Worm (Caenorhabditis elegans) whole organism, mixed stage, embryonic: ENCODE measurements around the gene fbxc-25.

ENCODE experiments used
- M03D4.4 ChIP-seq: sonication (generic microtip); optimal IDR thresholded peaks from 2 replicates; lab custom pipeline; 2017; ENCODE audit warnings: mild to moderate bottlenecking, missing genetic modification characterization, missing compliant biosample characterization
- blmp-1 ChIP-seq: fragments of 150-350 bp; optimal IDR thresholded peaks from 2 replicates; lab custom pipeline; 2014; ENCODE audit warnings: missing biosample characterization, missing genetic modification characterization
- ceh-39 ChIP-seq: fragments of 150-350 bp; optimal IDR thresholded peaks from 2 replicates; lab custom pipeline; 2014; ENCODE audit warnings: missing biosample characterization, missing genetic modification characterization
- ceh-43 ChIP-seq: fragments of 200-800 bp; sonication (Bioruptor generic); optimal IDR thresholded peaks from 2 replicates; lab custom pipeline; 2018; ENCODE audit warnings: mild to moderate bottlenecking, missing genetic modification characterization, moderate library complexity, missing compliant biosample characterization
- ceh-83 ChIP-seq: fragments of 200-800 bp; sonication (Bioruptor generic); optimal IDR thresholded peaks from 2 replicates; lab custom pipeline; 2018; ENCODE audit warnings: mild to moderate bottlenecking, missing genetic modification characterization, missing compliant biosample characterization
- ces-1 ChIP-seq: fragments of 150-350 bp; optimal IDR thresholded peaks from 2 replicates; lab custom pipeline; 2014; ENCODE audit warnings: missing biosample characterization, missing genetic modification reagents, missing genetic modification characterization
- drap-1 ChIP-seq: fragments of 200-800 bp; sonication (Bioruptor generic); optimal IDR thresholded peaks from 3 replicates; lab custom pipeline; 2018; ENCODE audit warnings: mild to moderate bottlenecking, missing genetic modification characterization, missing compliant biosample characterization
- flh-1 ChIP-seq: fragments of 200-800 bp; sonication (Bioruptor generic); optimal IDR thresholded peaks from 2 replicates; lab custom pipeline; 2018; ENCODE audit warnings: mild to moderate bottlenecking, missing genetic modification characterization, moderate library complexity, missing compliant biosample characterization
- ham-2 ChIP-seq: fragments of 200-800 bp; sonication (Bioruptor generic); optimal IDR thresholded peaks from 2 replicates; lab custom pipeline; 2018; ENCODE audit warnings: mild to moderate bottlenecking, missing genetic modification characterization, missing compliant biosample characterization
- hlh-1 ChIP-seq: fragments of 150-350 bp; optimal IDR thresholded peaks from 2 replicates; lab custom pipeline; 2014; ENCODE audit warnings: missing biosample characterization, missing genetic modification reagents, missing genetic modification characterization
- lin-13 ChIP-seq: fragments of 150-350 bp; optimal IDR thresholded peaks from 2 replicates; lab custom pipeline; 2014; ENCODE audit warnings: missing biosample characterization, missing genetic modification characterization
- lin-32 ChIP-seq: fragments of 200-800 bp; sonication (Bioruptor generic); optimal IDR thresholded peaks from 2 replicates; lab custom pipeline; 2018; ENCODE audit warnings: mild to moderate bottlenecking, missing genetic modification characterization, missing compliant biosample characterization
- lsy-2 ChIP-seq: fragments of 150-350 bp; optimal IDR thresholded peaks from 2 replicates; lab custom pipeline; 2014; ENCODE audit warnings: missing biosample characterization, missing genetic modification characterization
- mep-1 ChIP-seq: fragments of 150-350 bp; optimal IDR thresholded peaks from 2 replicates; lab custom pipeline; 2017; ENCODE audit warnings: missing biosample characterization, missing genetic modification reagents, missing genetic modification characterization, inconsistent platforms
- mls-2 ChIP-seq: sonication (generic microtip); optimal IDR thresholded peaks from 2 replicates; lab custom pipeline; 2016; ENCODE audit warnings: mild to moderate bottlenecking, missing genetic modification characterization, moderate library complexity, missing compliant biosample characterization
- nhr-2 ChIP-seq: fragments of 150-350 bp; optimal IDR thresholded peaks from 2 replicates; lab custom pipeline; 2014; ENCODE audit warnings: missing biosample characterization, missing genetic modification characterization
- nhr-28 ChIP-seq: fragments of 150-350 bp; optimal IDR thresholded peaks from 2 replicates; lab custom pipeline; 2014; ENCODE audit warnings: missing biosample characterization, missing genetic modification characterization
- nhr-76 ChIP-seq: sonication (generic microtip); optimal IDR thresholded peaks from 2 replicates; lab custom pipeline; 2017; ENCODE audit warnings: missing biosample characterization, missing genetic modification characterization
- pha-4 ChIP-seq: fragments of 150-350 bp; optimal IDR thresholded peaks from 2 replicates; lab custom pipeline; 2018; ENCODE audit warnings: missing biosample characterization, missing genetic modification reagents, missing genetic modification characterization
- sptf-1 ChIP-seq: sonication (generic microtip); optimal IDR thresholded peaks from 2 replicates; lab custom pipeline; 2017; ENCODE audit warnings: mild to moderate bottlenecking, missing genetic modification characterization, moderate library complexity, missing compliant biosample characterization
- unc-39 ChIP-seq: fragments of 150-350 bp; optimal IDR thresholded peaks from 2 replicates; lab custom pipeline; 2014; ENCODE audit warnings: missing biosample characterization, missing genetic modification characterization
- unc-62 ChIP-seq: fragments of 150-350 bp; optimal IDR thresholded peaks from 2 replicates; lab custom pipeline; 2014; ENCODE audit warnings: missing biosample characterization, missing genetic modification reagents, missing genetic modification characterization
- zip-8 ChIP-seq: fragments of 150-350 bp; optimal IDR thresholded peaks from 2 replicates; lab custom pipeline; 2014; ENCODE audit warnings: missing biosample characterization, missing genetic modification characterization
- ztf-11 ChIP-seq: fragments of 150-350 bp; optimal IDR thresholded peaks from 2 replicates; lab custom pipeline; 2014; ENCODE audit warnings: missing biosample characterization, missing genetic modification characterization

The fbxc-25 gene

DNA sequence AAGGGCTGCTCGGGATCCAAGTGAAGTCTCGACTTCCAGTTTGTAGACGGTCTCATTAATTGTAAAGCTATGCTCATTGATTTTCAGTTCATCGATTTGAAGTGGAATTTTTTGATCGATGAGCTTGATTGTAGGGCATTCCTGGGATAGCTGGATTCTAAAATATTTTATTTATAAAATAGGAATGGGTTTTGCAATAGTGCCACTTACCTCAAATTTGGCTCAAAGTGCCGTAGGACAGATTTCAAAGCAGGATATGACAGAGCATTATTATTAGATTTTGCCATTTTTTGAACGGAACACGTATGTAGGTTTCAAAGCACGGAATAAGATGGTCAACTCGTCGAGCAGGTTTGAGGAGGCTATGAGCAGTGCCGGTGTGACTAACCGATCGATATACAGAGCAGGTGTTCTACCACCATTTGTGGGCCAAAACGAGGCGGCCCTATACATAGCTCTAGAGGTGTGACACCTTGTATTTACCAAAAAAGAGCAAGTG, at the start of gene fbxc-25:
fbxc-25 (minus strand) TSS at position 449 of the 499 bp plus-strand sequence.
- TF ChIP-seq lin-32 (GFP tag; lab: Kevin White, UChicago) (no peak), nhr-2 (tag; lab: Kevin White, UChicago) (no peak)

DNA sequence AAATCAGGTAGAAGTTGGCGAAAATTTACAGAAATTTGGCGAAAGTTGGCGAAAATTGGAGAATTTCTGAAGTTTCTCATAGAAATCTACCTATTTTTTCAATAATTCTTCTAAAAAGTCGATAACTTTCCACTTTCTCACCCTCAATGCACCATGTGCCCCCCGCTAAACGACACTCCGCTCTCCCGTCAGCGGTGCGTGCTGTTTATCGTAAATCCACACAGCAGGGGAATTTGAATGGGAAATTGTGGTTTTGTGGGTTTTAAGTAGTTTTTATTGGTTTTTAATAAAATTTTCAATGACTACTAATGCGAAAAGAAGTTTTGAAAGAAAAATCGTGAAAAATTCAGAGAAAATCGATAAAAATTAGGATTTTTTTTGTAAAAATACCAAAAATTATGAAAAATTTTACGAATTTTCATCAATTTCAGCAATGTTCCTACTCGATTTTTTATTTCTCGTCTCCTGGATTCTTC, 46.0 kb upstream of the fbxc-25 start, which contains the start of gene F43C11.6:
F43C11.6 (plus strand) TSS at position 426 of the 476 bp plus-strand sequence.
- peak; percentile 8 for TF ChIP-seq mep-1
- TF ChIP-seq lsy-2 (tag; lab: Kevin White, UChicago), result peak; percentile 20
- TF ChIP-seq ceh-43 (GFP tag; lab: Kevin White, UChicago), result no peak
- peak; percentile 41 for TF ChIP-seq lin-13 (tag; lab: Kevin White, UChicago)
- peak; percentile 13 for TF ChIP-seq hlh-1
- TF ChIP-seq ceh-39, result peak; percentile 26
- no peak for TF ChIP-seq mls-2 (tag; lab: Kevin White, UChicago)

DNA sequence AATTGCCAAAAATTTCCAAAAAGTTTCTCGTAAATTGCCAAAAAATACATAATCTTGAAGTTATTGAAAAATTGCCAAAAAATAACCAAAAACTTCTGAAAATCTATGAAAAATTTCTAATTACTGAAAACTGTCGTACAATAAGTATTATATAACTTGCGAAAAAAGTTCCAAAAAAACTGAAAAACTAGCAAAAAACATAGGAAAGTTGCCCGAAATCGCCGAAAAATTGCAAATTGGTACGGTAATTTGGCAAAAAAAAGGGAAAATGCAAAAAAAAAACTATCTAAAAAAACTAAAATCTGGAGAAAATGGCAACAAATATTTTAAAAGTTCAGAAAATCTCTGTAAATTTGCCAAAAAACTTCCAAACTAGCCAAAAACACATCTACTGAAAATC, 45.5 kb upstream of the fbxc-25 start, which contains the start of gene enri-1:
enri-1 (minus strand) TSS at position 101 of the 400 bp plus-strand sequence.
- TF ChIP-seq unc-39 (tag; lab: Kevin White, UChicago) (no peak), lsy-2 (tag; lab: Kevin White, UChicago) (no peak)

DNA sequence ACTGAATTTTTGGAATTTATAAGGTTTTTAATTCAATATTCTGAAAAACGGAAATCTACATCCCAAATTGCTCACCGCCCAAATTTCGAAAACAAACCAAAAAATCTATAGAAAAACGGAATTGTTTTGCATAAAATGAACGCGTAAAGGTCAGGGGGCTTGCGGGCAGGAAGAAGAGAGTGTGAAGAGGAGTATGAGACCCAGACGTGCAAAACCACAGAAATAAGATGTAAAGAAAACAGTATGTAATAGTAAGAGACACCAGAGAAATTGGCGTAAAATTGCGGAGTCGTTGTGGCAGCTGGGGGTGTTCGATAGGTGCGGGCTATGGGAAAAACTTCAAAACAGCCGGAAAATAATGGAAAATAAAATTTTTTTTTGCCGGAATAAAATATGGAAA, 44.9 kb upstream of the fbxc-25 start:
- TF ChIP-seq hlh-1, result peak; percentile 37
- TF ChIP-seq ces-1 (GFP tag; lab: Kevin White, UChicago), result peak; percentile 26
- TF ChIP-seq pha-4 (tag; lab: Kevin White, UChicago), result no peak

DNA sequence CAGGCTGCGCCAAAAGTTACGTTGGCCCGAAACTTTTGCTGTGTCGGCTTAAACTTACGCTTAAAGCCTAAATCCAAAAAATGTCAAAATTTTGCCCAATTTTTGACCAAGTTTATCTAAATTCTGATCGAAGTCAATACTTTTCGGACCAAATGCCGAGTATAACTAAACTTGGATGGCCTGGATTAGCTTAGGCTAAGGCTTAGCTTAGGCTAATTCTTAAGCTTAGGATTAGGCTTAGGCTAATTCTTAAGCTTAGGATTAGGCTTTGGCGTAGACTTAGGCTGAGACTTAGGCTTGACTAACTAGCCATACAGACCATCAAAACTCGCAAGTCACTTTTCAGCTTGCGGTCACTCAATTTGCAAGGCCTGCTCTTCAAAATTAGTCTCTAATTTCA, 40.1 kb upstream of the fbxc-25 start:
- TF ChIP-seq ceh-43 (GFP tag; lab: Kevin White, UChicago) (no peak), ces-1 (GFP tag; lab: Kevin White, UChicago) (no peak), ztf-11 (tag; lab: Kevin White, UChicago) (no peak), ham-2 (peak; percentile 12)

DNA sequence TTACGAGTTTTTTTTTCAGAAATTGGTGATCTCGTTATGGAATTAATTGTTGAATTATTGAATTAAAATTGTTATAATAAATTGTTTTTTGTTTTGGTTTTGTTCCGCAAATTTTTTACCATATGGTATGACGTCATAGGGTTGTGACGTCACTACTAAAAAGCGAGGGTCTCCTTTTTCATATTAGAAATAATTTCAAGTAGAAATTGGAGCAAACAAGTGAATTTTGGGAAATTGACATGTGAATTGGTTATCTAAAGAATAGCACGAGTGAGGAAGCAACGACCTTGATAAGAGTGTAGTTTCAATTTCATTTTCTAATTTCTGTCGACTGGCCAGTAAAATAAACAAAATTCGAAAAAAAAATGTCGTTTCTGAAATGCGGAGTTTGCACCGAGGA, 39.5 kb upstream of the fbxc-25 start, which contains the start of gene F43C11.7:
F43C11.7 (plus strand) TSS at position 326 of the 400 bp plus-strand sequence.
- TF ChIP-seq mep-1, result no peak
- TF ChIP-seq zip-8 (tag; lab: Kevin White, UChicago), result peak; percentile 98

DNA sequence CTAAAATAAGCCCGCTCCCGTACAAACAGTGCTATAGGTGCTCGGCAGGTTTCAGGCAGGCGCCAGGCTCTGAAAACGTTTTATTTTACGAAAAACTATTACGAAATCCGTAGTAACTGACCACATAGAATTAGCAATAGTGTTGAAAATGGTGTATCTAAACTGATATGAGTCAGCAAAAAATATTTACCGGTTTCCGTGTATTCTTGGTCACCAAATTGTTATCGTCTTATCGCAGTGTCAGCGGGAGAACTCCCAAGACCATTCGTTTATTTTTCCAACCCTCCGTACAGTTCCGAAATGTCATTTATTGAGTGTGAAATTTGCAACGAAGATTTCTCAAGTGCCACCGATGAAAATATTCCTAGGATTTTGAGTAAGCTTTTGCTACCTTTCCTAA, 36.2 kb upstream of the fbxc-25 start, which contains the start of gene F43C11.8:
F43C11.8 (plus strand) TSS at position 301 of the 400 bp plus-strand sequence.
- no peak for TF ChIP-seq nhr-76 (tag; lab: Kevin White, UChicago)
- no peak for TF ChIP-seq nhr-28 (tag; lab: Kevin White, UChicago)
- no peak for TF ChIP-seq drap-1 (GFP tag; lab: Kevin White, UChicago)
- TF ChIP-seq M03D4.4 (tag; lab: Kevin White, UChicago), result no peak
- TF ChIP-seq flh-1 (GFP tag; lab: Kevin White, UChicago), result no peak
- TF ChIP-seq mep-1, result no peak
- TF ChIP-seq hlh-1, result no peak
- TF ChIP-seq lin-13 (tag; lab: Kevin White, UChicago), result no peak
- TF ChIP-seq blmp-1 (tag; lab: Kevin White, UChicago), result no peak
- TF ChIP-seq sptf-1 (tag; lab: Kevin White, UChicago), result no peak
- no peak for TF ChIP-seq unc-62 (GFP tag; lab: Kevin White, UChicago)

DNA sequence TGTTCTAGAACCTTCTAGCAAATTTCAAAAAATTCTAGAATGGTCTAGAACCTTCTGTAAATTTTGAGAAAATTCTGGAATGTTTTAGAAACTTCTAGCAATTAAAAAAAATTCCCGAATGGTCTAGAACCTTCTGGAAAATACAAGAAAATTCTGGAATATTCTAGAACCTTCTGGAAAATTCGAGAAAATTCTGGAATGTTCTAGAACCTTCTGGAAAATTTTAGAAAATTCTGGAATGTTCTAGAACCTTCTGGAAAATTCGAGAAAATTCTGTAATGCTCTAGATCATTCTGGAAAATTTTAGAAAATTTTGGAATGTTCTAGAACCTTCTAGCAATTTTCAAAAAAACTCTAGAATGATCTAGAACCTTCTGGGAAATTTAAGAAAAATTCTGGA, 34.4 kb upstream of the fbxc-25 start:
- TF ChIP-seq ceh-83 (GFP tag; lab: Kevin White, UChicago), result peak; percentile 37
- TF ChIP-seq ceh-43 (GFP tag; lab: Kevin White, UChicago), result no peak
